Fruit fly (Drosophila melanogaster) whole organism, prepupa: ENCODE results near the gene CG7627.
A peak's percentile ranks its signal among the peaks of the same experiment; 100 is the strongest.

Source experiments
- Blimp-1 ChIP-seq: fragments of 200-800 bp; sonication (Bioruptor generic); optimal IDR thresholded peaks from 3 replicates; lab custom pipeline; 2017; ENCODE audit warnings: missing biosample characterization, missing genetic modification characterization, mild to moderate bottlenecking, moderate library complexity, missing genetic modification reagents
- CG10631 ChIP-seq: fragments of 200-800 bp; sonication (Bioruptor generic); optimal IDR thresholded peaks from 2 replicates; lab custom pipeline; 2016; ENCODE audit warnings: missing biosample characterization, missing genetic modification characterization
- CG10669 ChIP-seq: fragments of 200-800 bp; sonication (Bioruptor generic); optimal IDR thresholded peaks from 3 replicates; lab custom pipeline; 2018; ENCODE audit warnings: missing biosample characterization, mild to moderate bottlenecking, missing genetic modification characterization, moderate library complexity
- CG11762 ChIP-seq: fragments of 200-800 bp; sonication (Bioruptor generic); optimal IDR thresholded peaks from 3 replicates; lab custom pipeline; 2016; ENCODE audit warnings: missing biosample characterization, missing genetic modification characterization; ENCODE audit not compliant: insufficient read depth
- CG15336 ChIP-seq: fragments of 200-800 bp; sonication (Bioruptor generic); IDR thresholded peaks from 2 replicates; pipeline ENCODE4 v1.3.6; 2022; ENCODE audit warnings: missing biosample characterization, missing genetic modification characterization
- CG1621 ChIP-seq: fragments of 200-800 bp; sonication (Bioruptor generic); optimal IDR thresholded peaks from 3 replicates; lab custom pipeline; 2018; ENCODE audit warnings: missing biosample characterization, mild to moderate bottlenecking, missing genetic modification characterization
- CG16779 ChIP-seq: fragments of 200-800 bp; sonication (Bioruptor generic); optimal IDR thresholded peaks from 3 replicates; lab custom pipeline; 2017; ENCODE audit warnings: missing biosample characterization, mild to moderate bottlenecking, missing genetic modification characterization
- CG31627 ChIP-seq: fragments of 200-800 bp; sonication (Bioruptor generic); optimal IDR thresholded peaks from 3 replicates; lab custom pipeline; 2016; ENCODE audit warnings: missing biosample characterization, missing genetic modification characterization
- CG32006 ChIP-seq: fragments of 200-800 bp; sonication (Bioruptor generic); optimal IDR thresholded peaks from 3 replicates; lab custom pipeline; 2017; ENCODE audit warnings: missing biosample characterization, mild to moderate bottlenecking, missing genetic modification characterization
- CG34406 ChIP-seq: fragments of 200-800 bp; sonication (Bioruptor generic); optimal IDR thresholded peaks from 3 replicates; lab custom pipeline; 2016; ENCODE audit warnings: missing biosample characterization, missing genetic modification characterization
- CG3919 ChIP-seq: fragments of 200-800 bp; sonication (Bioruptor generic); optimal IDR thresholded peaks from 3 replicates; lab custom pipeline; 2016; ENCODE audit warnings: missing biosample characterization, missing genetic modification characterization
- CG4318 ChIP-seq: fragments of 200-800 bp; sonication (Bioruptor generic); optimal IDR thresholded peaks from 3 replicates; lab custom pipeline; 2017; ENCODE audit warnings: missing biosample characterization, mild to moderate bottlenecking, missing genetic modification characterization
- CG6163 ChIP-seq: fragments of 200-800 bp; sonication (Bioruptor generic); IDR thresholded peaks from 3 replicates; pipeline ENCODE4 v1.3.6; 2022; ENCODE audit warnings: missing biosample characterization, missing genetic modification characterization
- CG6276 ChIP-seq: fragments of 200-800 bp; sonication (Bioruptor generic); optimal IDR thresholded peaks from 2 replicates; lab custom pipeline; 2017; ENCODE audit warnings: missing biosample characterization, mild to moderate bottlenecking, missing genetic modification characterization
- CG6792 ChIP-seq: fragments of 200-800 bp; sonication (Bioruptor generic); optimal IDR thresholded peaks from 3 replicates; lab custom pipeline; 2016; ENCODE audit warnings: missing biosample characterization, missing genetic modification characterization
- CG6808 ChIP-seq: fragments of 200-800 bp; sonication (Bioruptor generic); optimal IDR thresholded peaks from 3 replicates; lab custom pipeline; 2017; ENCODE audit warnings: missing biosample characterization, missing genetic modification characterization, mild to moderate bottlenecking, moderate library complexity, missing genetic modification reagents
- CG6854 ChIP-seq: fragments of 200-800 bp; sonication (Bioruptor generic); optimal IDR thresholded peaks from 2 replicates; lab custom pipeline; 2017; ENCODE audit warnings: missing biosample characterization, mild to moderate bottlenecking, missing genetic modification characterization
- CG8119 ChIP-seq: fragments of 200-800 bp; sonication (Bioruptor generic); IDR thresholded peaks from 3 replicates; pipeline ENCODE4 v1.3.6; 2022; ENCODE audit warnings: missing biosample characterization, missing genetic modification characterization
- CG8319 ChIP-seq: fragments of 200-800 bp; sonication (Bioruptor generic); optimal IDR thresholded peaks from 3 replicates; lab custom pipeline; 2016; ENCODE audit warnings: missing biosample characterization, missing genetic modification characterization
- CG8632 ChIP-seq: fragments of 200-800 bp; sonication (Bioruptor generic); optimal IDR thresholded peaks from 3 replicates; lab custom pipeline; 2016; ENCODE audit warnings: missing biosample characterization, missing genetic modification characterization
- CG9139 ChIP-seq: fragments of 200-800 bp; sonication (Bioruptor generic); optimal IDR thresholded peaks from 3 replicates; lab custom pipeline; 2017; ENCODE audit warnings: missing biosample characterization, mild to moderate bottlenecking, missing genetic modification characterization
- Eip78C ChIP-seq: fragments of 200-800 bp; sonication (Bioruptor generic); peaks from one replicate; lab custom pipeline; 2016; ENCODE audit warnings: missing biosample characterization, missing genetic modification characterization
- Eip93F ChIP-seq: fragments of 200-800 bp; sonication (Bioruptor generic); optimal IDR thresholded peaks from 2 replicates; lab custom pipeline; 2016; ENCODE audit warnings: missing biosample characterization, mild to moderate bottlenecking, missing genetic modification characterization
- Ets21C ChIP-seq: fragments of 200-800 bp; sonication (Bioruptor generic); optimal IDR thresholded peaks from 3 replicates; lab custom pipeline; 2016; ENCODE audit warnings: missing biosample characterization, missing genetic modification characterization
- Gug ChIP-seq: fragments of 200-800 bp; sonication (Bioruptor generic); IDR thresholded peaks from 2 replicates; pipeline ENCODE4 v1.3.6; 2022; ENCODE audit warnings: missing biosample characterization, missing genetic modification characterization
- Hr38 ChIP-seq: sonication (Bioruptor generic); optimal IDR thresholded peaks from 2 replicates; lab custom pipeline; 2016; ENCODE audit warnings: missing biosample characterization, missing genetic modification characterization
- Hr4 ChIP-seq: fragments of 200-800 bp; sonication (Bioruptor generic); optimal IDR thresholded peaks from 3 replicates; lab custom pipeline; 2016; ENCODE audit warnings: missing biosample characterization, missing genetic modification characterization
- Met ChIP-seq: fragments of 200-800 bp; sonication (Bioruptor generic); optimal IDR thresholded peaks from 3 replicates; lab custom pipeline; 2016; ENCODE audit warnings: missing biosample characterization, missing genetic modification characterization
- OdsH ChIP-seq: fragments of 200-800 bp; sonication (Bioruptor generic); optimal IDR thresholded peaks from 3 replicates; lab custom pipeline; 2016; ENCODE audit warnings: missing biosample characterization, missing genetic modification characterization
- Smox ChIP-seq: fragments of 200-800 bp; sonication (Bioruptor generic); optimal IDR thresholded peaks from 3 replicates; lab custom pipeline; 2016; ENCODE audit warnings: missing biosample characterization, missing genetic modification characterization
- Sox102F ChIP-seq: fragments of 200-800 bp; sonication (Bioruptor generic); optimal IDR thresholded peaks from 2 replicates; lab custom pipeline; 2016; ENCODE audit warnings: missing biosample characterization, mild to moderate bottlenecking, missing genetic modification characterization
- Sox14 ChIP-seq: fragments of 200-800 bp; sonication (Bioruptor generic); optimal IDR thresholded peaks from 3 replicates; lab custom pipeline; 2016; ENCODE audit warnings: missing biosample characterization, missing genetic modification characterization
- Sox15 ChIP-seq: fragments of 200-800 bp; sonication (Bioruptor generic); optimal IDR thresholded peaks from 3 replicates; lab custom pipeline; 2016; ENCODE audit warnings: missing biosample characterization, missing genetic modification characterization
- achi ChIP-seq: fragments of 200-800 bp; sonication (Bioruptor generic); optimal IDR thresholded peaks from 3 replicates; lab custom pipeline; 2016; ENCODE audit warnings: missing biosample characterization, missing genetic modification characterization
- cyc ChIP-seq: fragments of 200-800 bp; sonication (Bioruptor generic); optimal IDR thresholded peaks from 3 replicates; lab custom pipeline; 2016; ENCODE audit warnings: missing biosample characterization, missing genetic modification characterization
- dac ChIP-seq: fragments of 200-800 bp; sonication (Bioruptor generic); optimal IDR thresholded peaks from 2 replicates; lab custom pipeline; 2017; ENCODE audit warnings: missing biosample characterization, mild to moderate bottlenecking, missing genetic modification characterization
- dsx ChIP-seq: fragments of 200-800 bp; optimal IDR thresholded peaks from 3 replicates; lab custom pipeline; 2019; ENCODE audit warnings: missing biosample characterization, mild to moderate bottlenecking, missing genetic modification characterization, moderate library complexity; ENCODE audit not compliant: poor library complexity, severe bottlenecking
- eg ChIP-seq: fragments of 200-800 bp; sonication (Bioruptor generic); IDR thresholded peaks from 3 replicates; pipeline ENCODE4 v1.3.6; 2022; ENCODE audit warnings: missing biosample characterization, missing genetic modification characterization
- esn ChIP-seq: fragments of 200-800 bp; sonication (Bioruptor generic); optimal IDR thresholded peaks from 2 replicates; lab custom pipeline; 2016; ENCODE audit warnings: missing biosample characterization, mild to moderate bottlenecking, missing genetic modification characterization, moderate library complexity
- fd85E ChIP-seq: fragments of 200-800 bp; sonication (Bioruptor generic); optimal IDR thresholded peaks from 3 replicates; lab custom pipeline; 2016; ENCODE audit warnings: missing biosample characterization, missing genetic modification characterization
- fkh ChIP-seq: fragments of 200-800 bp; sonication (Bioruptor generic); optimal IDR thresholded peaks from 3 replicates; lab custom pipeline; 2017; ENCODE audit warnings: missing biosample characterization, mild to moderate bottlenecking, missing genetic modification characterization, moderate library complexity
- lz ChIP-seq: fragments of 200-800 bp; sonication (Bioruptor generic); optimal IDR thresholded peaks from 3 replicates; lab custom pipeline; 2016; ENCODE audit warnings: missing biosample characterization, missing genetic modification characterization
- net ChIP-seq: fragments of 200-800 bp; sonication (Bioruptor generic); optimal IDR thresholded peaks from 3 replicates; lab custom pipeline; 2016; ENCODE audit warnings: missing biosample characterization, missing genetic modification characterization
- pdm3 ChIP-seq: fragments of 200-800 bp; sonication (Bioruptor generic); optimal IDR thresholded peaks from 3 replicates; lab custom pipeline; 2016; ENCODE audit warnings: missing biosample characterization, missing genetic modification characterization
- salr ChIP-seq, 2 experiments: fragments of 200-800 bp; sonication (Bioruptor generic); optimal IDR thresholded peaks; 3 replicates each; lab custom pipeline; 2016 to 2018; ENCODE audit warnings: missing biosample characterization in 2 of 2, missing genetic modification characterization in 2 of 2, mild to moderate bottlenecking in 1 of 2
- topi ChIP-seq: fragments of 200-800 bp; sonication (Bioruptor generic); optimal IDR thresholded peaks from 3 replicates; lab custom pipeline; 2016; ENCODE audit warnings: missing biosample characterization, missing genetic modification characterization
- vri ChIP-seq: fragments of 200-800 bp; sonication (Bioruptor generic); optimal IDR thresholded peaks from 3 replicates; lab custom pipeline; 2016; ENCODE audit warnings: missing biosample characterization, mild to moderate bottlenecking, missing genetic modification characterization

Gene CG7627

DNA sequence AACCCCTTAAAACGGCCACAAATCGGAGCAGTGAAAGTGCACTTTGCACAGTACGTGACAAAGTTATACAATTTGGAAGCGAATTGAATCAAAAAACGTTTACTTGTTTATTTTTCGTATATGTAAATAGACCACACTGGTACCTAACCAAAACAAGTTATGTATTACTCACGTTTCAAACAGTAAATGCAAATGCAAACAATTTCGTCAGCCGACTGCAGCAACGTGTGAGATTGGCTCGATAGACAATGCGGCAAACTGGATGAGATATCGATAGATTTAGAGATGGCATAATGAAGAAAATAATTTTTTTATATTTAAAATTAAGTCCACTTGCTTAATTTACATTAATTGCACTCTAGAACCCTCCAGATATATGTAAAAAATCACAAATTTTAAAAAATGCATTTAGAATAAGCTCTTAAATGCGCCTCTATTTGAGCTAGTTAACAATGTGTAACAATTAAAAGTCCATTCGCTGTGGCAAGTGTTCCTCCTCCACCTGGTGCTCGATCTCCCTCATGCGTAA is 19.3 kb upstream of the CG7627 start, which contains the start of gene AlaRS (continued):
- peak; percentile 46 for TF ChIP-seq dsx (GFP tag; lab: Kevin White, UChicago)
- TF ChIP-seq esn (GFP tag; lab: Kevin White, UChicago) = peak; percentile 63
- no peak for TF ChIP-seq Gug (GFP tag; lab: Robert Waterston, UW)
- no peak for TF ChIP-seq CG1621 (tag; lab: Kevin White, UChicago)
- no peak for TF ChIP-seq Ets21C
- peak; percentile 37; the same call in 1 of the 3 replicates for TF ChIP-seq CG6163
- peak in 1 of 2 experiments; percentile 19 for TF ChIP-seq salr (GFP tag; optimal IDR thresholded peaks at IDR 0.05; lab: Kevin White, UChicago)
- peak; percentile 52 for TF ChIP-seq Met
- TF ChIP-seq net (GFP tag; lab: Kevin White, UChicago) = peak; percentile 32
- peak; percentile 19 for TF ChIP-seq CG31627
- TF ChIP-seq CG8319 (GFP tag; lab: Kevin White, UChicago) = no peak
- TF ChIP-seq Blimp-1 (GFP tag; lab: Kevin White, UChicago) = peak; percentile 64
- TF ChIP-seq lz (GFP tag; lab: Kevin White, UChicago) = peak; percentile 38
- peak; percentile 45; the same call in 1 of the 3 replicates for TF ChIP-seq CG8119 (GFP tag; lab: Robert Waterston, UW)
- TF ChIP-seq Sox15 = peak; percentile 12
- TF ChIP-seq CG8632 (GFP tag; lab: Kevin White, UChicago) = peak; percentile 2
- peak; percentile 48 for TF ChIP-seq CG3919 (GFP tag; lab: Kevin White, UChicago)
- peak; percentile 79 for TF ChIP-seq Eip78C
- peak; percentile 66 for TF ChIP-seq fkh
- TF ChIP-seq Eip93F (GFP tag; lab: Kevin White, UChicago) = peak; percentile 9
- peak; percentile 29 for TF ChIP-seq cyc (GFP tag; lab: Kevin White, UChicago)
- peak; percentile 52 for TF ChIP-seq Sox102F (GFP tag; lab: Kevin White, UChicago)
- peak; percentile 9 for TF ChIP-seq fd85E
- 0 out of 3 replicates have a peak, but pooled peaks have one; percentile 48 for TF ChIP-seq eg (GFP tag; lab: Robert Waterston, UW)

- peak; percentile 99 for TF ChIP-seq pdm3 (GFP tag; lab: Kevin White, UChicago)
- peak; percentile 99 for TF ChIP-seq CG9139 (GFP tag; lab: Kevin White, UChicago)
- peak; percentile 98 for TF ChIP-seq Blimp-1 (GFP tag; lab: Kevin White, UChicago)
- peak; percentile 98 for TF ChIP-seq CG4318 (GFP tag; lab: Kevin White, UChicago)
- peak; percentile 100 for TF ChIP-seq CG8632 (GFP tag; lab: Kevin White, UChicago)
- TF ChIP-seq vri = peak; percentile 97
- TF ChIP-seq cyc (GFP tag; lab: Kevin White, UChicago) = peak; percentile 99
- TF ChIP-seq Ets21C = peak; percentile 96
- TF ChIP-seq OdsH (GFP tag; lab: Kevin White, UChicago) = peak; percentile 99
- TF ChIP-seq esn (GFP tag; lab: Kevin White, UChicago) = peak; percentile 99
- TF ChIP-seq topi = peak; percentile 99
- peak; percentile 99 for TF ChIP-seq CG6276 (GFP tag; lab: Kevin White, UChicago)
- peak; percentile 99 for TF ChIP-seq dsx (GFP tag; lab: Kevin White, UChicago)
- TF ChIP-seq CG32006 (GFP tag; lab: Kevin White, UChicago) = peak; percentile 99
- peak; percentile 45 for TF ChIP-seq Hr38 (GFP tag; lab: Kevin White, UChicago)
- TF ChIP-seq Gug (GFP tag; lab: Robert Waterston, UW) = peak; percentile 99
- peak; percentile 99 for TF ChIP-seq CG11762 (GFP tag; lab: Kevin White, UChicago)
- peak; percentile 99 for TF ChIP-seq Smox
- peak; percentile 100 for TF ChIP-seq CG10669
- peak; percentile 99 for TF ChIP-seq CG6854 (GFP tag; lab: Kevin White, UChicago)
- TF ChIP-seq CG15336 = peak; percentile 100
- peak; percentile 99 for TF ChIP-seq net (GFP tag; lab: Kevin White, UChicago)
- peak; percentile 99 for TF ChIP-seq Eip93F (GFP tag; lab: Kevin White, UChicago)
- TF ChIP-seq Sox14 (GFP tag; lab: Kevin White, UChicago) = peak; percentile 98
- peak; percentile 99 for TF ChIP-seq Sox102F (GFP tag; lab: Kevin White, UChicago)
- TF ChIP-seq CG10631 = peak; percentile 100
- peak; percentile 98 for TF ChIP-seq CG16779 (tag; lab: Kevin White, UChicago)
- TF ChIP-seq fd85E = peak; percentile 97
- TF ChIP-seq Met = peak; percentile 99
- TF ChIP-seq dac (GFP tag; lab: Kevin White, UChicago) = peak; percentile 97
- TF ChIP-seq eg (GFP tag; lab: Robert Waterston, UW) = peak; percentile 100
- peak; percentile 99 for TF ChIP-seq CG6808 (GFP tag; lab: Kevin White, UChicago)
- TF ChIP-seq CG6792 = peak; percentile 99
- peak; percentile 98 for TF ChIP-seq CG31627
- TF ChIP-seq Hr4 (GFP tag; lab: Kevin White, UChicago) = peak; percentile 99
- peak; percentile 99 for TF ChIP-seq CG34406 (GFP tag; lab: Kevin White, UChicago)
- TF ChIP-seq achi = peak; percentile 99
Observed at dm6 chr2L:8376717-8377116, 14.4 kb upstream of the CG7627 start, which contains the start of the genes CG13390 and CG17294. CG13390 (minus strand) TSS chr2L:8376797. CG17294 (plus strand) TSS chr2L:8377035.
